Fruit fly (Drosophila melanogaster) whole organism, prepupa: Measurements from ENCODE around the gene CG42525.

Experiments
- CG16779 ChIP-seq: fragments of 200-800 bp; sonication (Bioruptor generic); optimal IDR thresholded peaks from 3 replicates; lab custom pipeline; 2017; ENCODE audit warnings: missing biosample characterization, mild to moderate bottlenecking, missing genetic modification characterization
- fkh ChIP-seq: fragments of 200-800 bp; sonication (Bioruptor generic); optimal IDR thresholded peaks from 3 replicates; lab custom pipeline; 2017; ENCODE audit warnings: missing biosample characterization, mild to moderate bottlenecking, missing genetic modification characterization, moderate library complexity

- TF ChIP-seq CG16779 (tag; lab: Kevin White, UChicago), result no peak
- no peak for TF ChIP-seq fkh (GFP tag; lab: Kevin White, UChicago)
Observed at dm6 chr3L:3186364-3186763, 3.2 kb downstream of the CG42525 start, which contains the start of gene CG32284.
